Fruit fly (Drosophila melanogaster) whole organism, pupa: ENCODE data around the gene Ccp84Ae.

Experiments
- CG15710 ChIP-seq: fragments of 200-800 bp; sonication (Bioruptor generic); optimal IDR thresholded peaks from 2 replicates; lab custom pipeline; 2018; ENCODE audit warnings: missing biosample characterization, mild to moderate bottlenecking, missing genetic modification characterization, moderate library complexity
- CG34367 ChIP-seq: fragments of 200-800 bp; sonication (Bioruptor generic); optimal IDR thresholded peaks from 2 replicates; lab custom pipeline; 2018; ENCODE audit warnings: missing biosample characterization, mild to moderate bottlenecking, missing genetic modification characterization
- CG8159 ChIP-seq: fragments of 200-800 bp; sonication (Bioruptor generic); optimal IDR thresholded peaks from 3 replicates; lab custom pipeline; 2018; ENCODE audit warnings: missing biosample characterization, mild to moderate bottlenecking, missing genetic modification characterization, moderate library complexity
- EcR ChIP-seq: fragments of 200-800 bp; sonication (Bioruptor generic); optimal IDR thresholded peaks from 3 replicates; lab custom pipeline; 2019; ENCODE audit warnings: missing biosample characterization, missing genetic modification characterization, mild to moderate bottlenecking, moderate library complexity, missing genetic modification reagents
- rn ChIP-seq: fragments of 200-800 bp; sonication (Bioruptor generic); IDR thresholded peaks from 2 replicates; pipeline ENCODE4 v1.3.6; 2022; ENCODE audit warnings: missing biosample characterization, missing genetic modification characterization

DNA sequence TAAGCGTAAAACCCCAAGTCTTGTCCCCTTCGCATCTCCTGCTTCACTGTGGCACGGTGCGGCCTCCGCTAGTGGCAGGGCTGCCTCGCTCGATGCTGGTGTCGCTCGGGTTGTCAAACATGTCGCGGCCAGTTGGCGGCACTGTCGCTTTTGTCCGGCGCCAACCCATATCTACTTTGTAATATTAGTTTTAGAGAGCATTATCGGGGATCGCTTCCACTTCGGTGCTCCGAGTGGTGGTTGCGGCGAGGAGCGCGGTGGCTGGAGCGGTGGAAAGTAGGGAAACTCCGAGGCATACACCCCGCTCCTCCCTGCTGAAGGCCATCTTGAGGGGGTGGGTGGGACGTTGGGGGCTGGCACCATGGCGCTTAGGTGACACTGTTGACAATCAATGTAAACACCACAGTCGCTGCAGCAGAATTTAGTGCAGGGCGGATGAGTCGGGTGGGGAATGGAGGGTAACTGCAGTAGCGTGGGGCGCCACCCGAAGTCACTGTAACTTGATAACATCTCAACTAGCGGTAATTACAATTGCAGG, 26.4 kb downstream of the Ccp84Ae start:
- TF ChIP-seq CG34367 (tag; lab: Kevin White, UChicago) (no peak), EcR (GFP tag; lab: Kevin White, UChicago) (no peak), CG8159 (tag; lab: Kevin White, UChicago) (no peak), CG15710 (no peak), rn (GFP tag; lab: Robert Waterston, UW) (no peak)
